Worm (Caenorhabditis elegans) whole organism, midembryonic: Measurements from ENCODE around the gene oac-46.

Experiments used
- T22C8.4 ChIP-seq: fragments of 200-800 bp; sonication (Bioruptor generic); IDR thresholded peaks from 2 replicates; pipeline ENCODE4 v1.3.6; 2022; ENCODE audit warnings: missing genetic modification characterization, missing compliant biosample characterization
- flt-1 ChIP-seq: fragments of 200-800 bp; sonication (Bioruptor generic); IDR thresholded peaks from 2 replicates; pipeline ENCODE4 v1.3.6; 2022; ENCODE audit warnings: missing genetic modification characterization, missing compliant biosample characterization

DNA sequence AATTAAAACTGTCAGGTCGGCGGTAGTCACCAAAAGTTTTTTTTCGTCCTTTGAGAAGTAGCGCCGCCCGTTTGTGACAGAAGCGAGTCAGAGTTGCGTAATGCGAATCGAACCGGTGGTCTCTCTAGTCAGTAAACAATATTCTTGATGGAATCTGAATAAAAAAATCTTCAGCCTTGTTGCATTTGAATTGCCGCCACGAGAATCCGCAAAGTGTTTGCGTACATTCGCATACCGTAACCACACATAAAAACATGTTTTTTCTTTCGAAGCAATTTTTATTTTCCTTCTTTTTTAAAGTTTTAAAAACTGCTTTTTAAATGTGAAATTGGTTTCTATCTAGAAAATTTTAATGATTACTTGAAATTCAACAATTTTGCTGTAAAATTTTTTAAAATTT lies 39.1 kb upstream of the oac-46 start:
- TF ChIP-seq flt-1 (GFP tag; lab: Robert Waterston, UW) (no peak), T22C8.4 (GFP tag; lab: Robert Waterston, UW) (no peak)
